Worm (Caenorhabditis elegans) whole organism, early embryonic: Measurements from ENCODE around the gene F17E9.16.

ENCODE experiments used
- B0310.2 ChIP-seq: sonication (generic microtip); optimal IDR thresholded peaks from 2 replicates; lab custom pipeline; 2016; ENCODE audit warnings: mild to moderate bottlenecking, missing genetic modification characterization, missing compliant biosample characterization
- F13C5.2 ChIP-seq: sonication (generic microtip); optimal IDR thresholded peaks from 2 replicates; lab custom pipeline; 2017; ENCODE audit warnings: mild to moderate bottlenecking, missing genetic modification characterization, inconsistent platforms, missing compliant biosample characterization
- aly-1 ChIP-seq: sonication (generic microtip); optimal IDR thresholded peaks from 2 replicates; lab custom pipeline; 2016; ENCODE audit warnings: missing genetic modification characterization, missing compliant biosample characterization
- ama-1 ChIP-seq: fragments of 150-350 bp; optimal IDR thresholded peaks from 2 replicates; lab custom pipeline; 2014
- ceh-13 ChIP-seq: fragments of 200-800 bp; sonication (Bioruptor generic); optimal IDR thresholded peaks from 2 replicates; lab custom pipeline; 2018; ENCODE audit warnings: mild to moderate bottlenecking, missing genetic modification characterization, missing compliant biosample characterization
- ceh-36 ChIP-seq: sonication (generic microtip); optimal IDR thresholded peaks from 2 replicates; lab custom pipeline; 2016; ENCODE audit warnings: missing genetic modification characterization, inconsistent platforms, missing compliant biosample characterization
- ets-7 ChIP-seq: sonication (generic microtip); optimal IDR thresholded peaks from 2 replicates; lab custom pipeline; 2016; ENCODE audit warnings: missing genotype, missing genetic modification characterization, missing compliant biosample characterization
- flt-1 ChIP-seq: fragments of 200-800 bp; sonication (Bioruptor generic); IDR thresholded peaks from 2 replicates; pipeline ENCODE4 v1.3.6; 2022; ENCODE audit warnings: missing genetic modification characterization, missing compliant biosample characterization
- hmbx-1 ChIP-seq: sonication (generic microtip); optimal IDR thresholded peaks from 2 replicates; lab custom pipeline; 2016; ENCODE audit warnings: mild to moderate bottlenecking, missing genetic modification characterization, missing compliant biosample characterization
- hmg-4 ChIP-seq: fragments of 200-800 bp; sonication (Bioruptor generic); optimal IDR thresholded peaks from 2 replicates; lab custom pipeline; 2018; ENCODE audit warnings: mild to moderate bottlenecking, missing genetic modification characterization, missing compliant biosample characterization
- hnd-1 ChIP-seq: sonication (generic microtip); optimal IDR thresholded peaks from 2 replicates; lab custom pipeline; 2016; ENCODE audit warnings: missing genetic modification characterization, missing compliant biosample characterization
- pes-1 ChIP-seq: fragments of 200-800 bp; sonication (Bioruptor generic); IDR thresholded peaks from 2 replicates; pipeline ENCODE4 v1.3.6; 2022; ENCODE audit warnings: missing genetic modification reagents, missing genetic modification characterization, missing compliant biosample characterization
- scrt-1 ChIP-seq: fragments of 200-800 bp; sonication (Bioruptor generic); IDR thresholded peaks from 2 replicates; pipeline ENCODE4 v1.3.6; 2022; ENCODE audit warnings: missing genetic modification characterization, missing compliant biosample characterization
- sea-1 ChIP-seq: fragments of 200-800 bp; sonication (Bioruptor generic); conservative IDR thresholded peaks from 2 replicates; pipeline ENCODE4 v1.3.6; 2022; ENCODE audit warnings: missing genetic modification characterization, missing compliant biosample characterization
- tbx-11 ChIP-seq: fragments of 200-800 bp; sonication (Bioruptor generic); IDR thresholded peaks from 2 replicates; pipeline ENCODE4 v1.3.6; 2022; ENCODE audit warnings: missing genetic modification characterization, missing compliant biosample characterization
- tbx-37 ChIP-seq: fragments of 200-800 bp; sonication (Bioruptor generic); conservative IDR thresholded peaks from 2 replicates; pipeline ENCODE4 v1.3.6; 2022; ENCODE audit warnings: missing genetic modification reagents, missing genetic modification characterization, missing compliant biosample characterization
- tra-4 ChIP-seq: sonication (generic microtip); optimal IDR thresholded peaks from 2 replicates; lab custom pipeline; 2017; ENCODE audit warnings: missing genetic modification characterization, missing compliant biosample characterization

The F17E9.16 gene

DNA sequence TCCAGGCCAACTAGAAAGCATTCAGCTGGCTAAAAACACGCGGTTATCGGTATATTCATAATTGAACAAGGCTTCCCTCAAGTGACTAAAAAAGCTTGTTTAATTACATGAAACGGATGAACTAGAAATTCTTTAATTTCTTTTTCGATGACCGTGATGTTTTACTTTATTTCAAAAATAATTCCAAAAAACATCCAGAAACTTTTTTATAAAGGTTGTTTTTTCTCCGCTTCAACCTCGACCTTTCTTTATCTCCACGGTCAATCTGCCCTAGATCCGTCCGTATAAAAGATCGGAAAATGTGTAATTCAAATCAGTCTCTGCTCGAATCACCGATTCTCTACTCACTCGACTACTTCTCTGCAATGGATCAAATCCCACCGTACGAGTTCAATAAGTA, 6.6 kb upstream of the F17E9.16 start, which contains the start of gene F17E9.5:
Gene F17E9.5, plus strand, starts transcription at position 301 of the 400 bp plus-strand sequence.
- TF ChIP-seq B0310.2 (tag; lab: Kevin White, UChicago) (no peak), ceh-13 (no peak), scrt-1 (no peak), F13C5.2 (tag; lab: Kevin White, UChicago) (no peak), ets-7 (tag; lab: Kevin White, UChicago) (no peak), ceh-36 (tag; lab: Kevin White, UChicago) (no peak)

DNA sequence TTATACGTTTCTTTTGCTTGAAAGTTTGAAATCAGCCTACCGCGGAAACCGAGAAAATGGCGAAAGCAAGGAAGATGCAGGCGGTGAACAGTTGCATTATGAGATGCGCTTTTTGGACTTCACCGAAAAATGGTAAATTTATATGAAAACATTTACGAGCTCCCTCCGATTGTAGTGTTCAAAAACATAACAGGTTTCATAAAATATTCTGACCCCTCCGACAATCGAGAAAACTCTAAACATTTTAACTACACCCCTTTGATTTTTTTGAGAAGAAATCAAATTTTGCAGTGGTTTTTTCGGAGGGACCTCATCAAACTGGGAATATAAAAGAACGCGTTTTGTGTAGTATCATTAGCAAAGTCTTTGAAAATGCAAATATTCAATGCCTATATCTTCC, 5.1 kb upstream of the F17E9.16 start, which contains the start of the genes F17E9.18 and F17E9.15:
Gene F17E9.18, minus strand, starts transcription at position 101 of the 400 bp plus-strand sequence.
Gene F17E9.15, plus strand, starts transcription at position 368 of the 400 bp plus-strand sequence.
- TF ChIP-seq tbx-37 (GFP tag; lab: Robert Waterston, UW) (no peak), B0310.2 (tag; lab: Kevin White, UChicago) (no peak), hmbx-1 (no peak), hmg-4 (GFP tag; lab: Kevin White, UChicago) (no peak), F13C5.2 (tag; lab: Kevin White, UChicago) (no peak), aly-1 (tag; lab: Kevin White, UChicago) (no peak), scrt-1 (no peak), ceh-36 (tag; lab: Kevin White, UChicago) (no peak), ceh-13 (no peak), ama-1 (no peak), ets-7 (tag; lab: Kevin White, UChicago) (no peak), tbx-11 (GFP tag; lab: Robert Waterston, UW) (no peak), pes-1 (GFP tag; lab: Robert Waterston, UW) (no peak), sea-1 (no peak), hnd-1 (tag; lab: Kevin White, UChicago) (no peak), flt-1 (GFP tag; lab: Robert Waterston, UW) (no peak), tra-4 (tag; lab: Kevin White, UChicago) (no peak)

DNA sequence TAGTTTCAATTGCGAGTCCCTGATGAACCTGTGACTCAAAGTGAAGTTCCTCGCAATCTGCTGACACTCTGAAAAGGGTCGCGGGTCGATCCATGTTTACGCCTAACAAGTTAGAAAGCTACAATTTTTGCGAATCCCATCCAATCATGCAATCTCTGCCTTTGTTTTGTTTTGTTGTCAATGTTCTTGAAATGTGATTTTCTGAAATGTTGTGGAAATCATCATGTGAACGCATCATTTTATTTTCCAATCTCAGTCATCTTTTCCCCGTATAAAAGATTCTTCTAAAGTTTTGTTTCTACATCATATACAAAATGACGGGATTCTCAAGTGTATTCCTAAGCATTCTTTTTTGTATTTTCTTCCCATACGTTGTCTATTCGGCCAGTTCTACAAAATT, 4.1 kb upstream of the F17E9.16 start, which contains the start of gene F17E9.4:
Gene F17E9.4, plus strand, starts transcription at position 301 of the 400 bp plus-strand sequence.
- no peak for TF ChIP-seq pes-1 (GFP tag; lab: Robert Waterston, UW)
- no peak for TF ChIP-seq ceh-36 (tag; lab: Kevin White, UChicago)
- no peak for TF ChIP-seq tbx-11 (GFP tag; lab: Robert Waterston, UW)
- no peak for TF ChIP-seq flt-1 (GFP tag; lab: Robert Waterston, UW)
- TF ChIP-seq hmg-4 (GFP tag; lab: Kevin White, UChicago) = no peak
- no peak for TF ChIP-seq hmbx-1
- TF ChIP-seq F13C5.2 (tag; lab: Kevin White, UChicago) = no peak

DNA sequence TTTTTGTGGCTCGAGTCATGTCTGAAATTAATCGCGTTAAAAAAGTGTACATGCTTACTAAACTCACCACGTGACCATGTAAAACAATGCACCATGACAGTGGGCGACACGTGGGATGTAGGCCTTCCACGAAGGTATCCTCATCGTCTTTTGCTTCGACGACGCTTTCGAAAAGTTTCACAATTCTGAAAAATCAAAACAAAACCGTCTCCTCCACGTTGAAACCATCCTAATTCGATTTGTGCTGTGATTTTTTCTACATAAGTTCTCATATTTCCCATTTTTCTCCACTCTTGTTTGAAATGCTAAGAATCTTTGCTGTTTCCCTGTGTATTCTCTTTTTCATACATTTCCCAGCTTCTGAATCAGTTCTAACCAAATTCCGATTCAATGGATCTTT, 2.4 kb downstream of the F17E9.16 start, which contains the start of gene F17E9.3:
Gene F17E9.3, plus strand, starts transcription at position 301 of the 400 bp plus-strand sequence.
- TF ChIP-seq B0310.2 (tag; lab: Kevin White, UChicago) = no peak
- TF ChIP-seq tbx-11 (GFP tag; lab: Robert Waterston, UW) = no peak
- TF ChIP-seq scrt-1 = no peak
- no peak for TF ChIP-seq flt-1 (GFP tag; lab: Robert Waterston, UW)
- no peak for TF ChIP-seq ama-1
- no peak for TF ChIP-seq tra-4 (tag; lab: Kevin White, UChicago)
- TF ChIP-seq sea-1 = no peak
- TF ChIP-seq hnd-1 (tag; lab: Kevin White, UChicago) = no peak
- TF ChIP-seq aly-1 (tag; lab: Kevin White, UChicago) = no peak
- TF ChIP-seq hmbx-1 = no peak
- TF ChIP-seq ceh-36 (tag; lab: Kevin White, UChicago) = no peak
- no peak for TF ChIP-seq pes-1 (GFP tag; lab: Robert Waterston, UW)
- TF ChIP-seq ets-7 (tag; lab: Kevin White, UChicago) = no peak
- TF ChIP-seq F13C5.2 (tag; lab: Kevin White, UChicago) = no peak
- TF ChIP-seq ceh-13 = no peak
- no peak for TF ChIP-seq tbx-37 (GFP tag; lab: Robert Waterston, UW)
- no peak for TF ChIP-seq hmg-4 (GFP tag; lab: Kevin White, UChicago)

DNA sequence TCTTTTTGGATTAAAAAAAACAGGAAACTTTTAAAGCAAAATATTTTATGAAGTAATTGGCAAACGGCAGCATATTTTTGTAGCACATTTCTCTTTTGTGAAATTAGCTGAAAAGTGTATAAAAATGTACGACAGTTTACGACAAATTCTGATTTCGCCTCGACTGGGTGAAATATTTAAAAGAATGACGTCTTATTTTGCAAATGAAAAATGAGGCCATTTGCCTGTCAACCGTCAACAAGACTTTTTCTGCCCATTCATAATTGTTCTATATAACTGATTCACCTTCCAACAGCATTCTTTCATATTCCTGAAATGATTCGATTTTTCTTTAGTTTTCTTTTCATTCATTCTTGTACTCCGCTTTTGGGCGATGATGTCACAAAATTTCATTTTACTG, 3.5 kb downstream of the F17E9.16 start, which contains the start of the genes F17E9.2 and col-116:
Gene F17E9.2, plus strand, starts transcription at position 301 of the 400 bp plus-strand sequence.
Gene col-116, plus strand, starts transcription at position 315 of the 400 bp plus-strand sequence.
- TF ChIP-seq ceh-13 (no peak), ama-1 (no peak), pes-1 (GFP tag; lab: Robert Waterston, UW) (no peak), hmbx-1 (no peak), tbx-37 (GFP tag; lab: Robert Waterston, UW) (no peak), flt-1 (GFP tag; lab: Robert Waterston, UW) (no peak), ets-7 (tag; lab: Kevin White, UChicago) (no peak), sea-1 (no peak)

DNA sequence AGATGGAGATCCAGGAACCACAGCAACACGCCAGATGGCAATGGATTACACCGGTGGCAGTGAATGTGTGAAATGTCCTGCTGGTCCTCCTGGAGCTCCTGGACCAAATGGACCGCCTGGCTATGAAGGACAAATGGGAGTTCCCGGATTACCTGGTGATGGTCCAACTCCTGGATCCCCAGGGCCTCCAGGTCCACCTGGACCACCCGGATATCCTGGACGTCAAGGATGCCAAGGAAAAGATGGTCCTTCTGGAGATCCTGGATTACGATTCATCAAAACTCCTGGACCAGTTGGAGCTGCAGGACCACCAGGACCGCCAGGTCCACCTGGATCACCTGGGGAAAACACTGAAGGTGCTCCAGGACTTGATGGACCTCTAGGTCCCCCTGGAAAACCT, 5.2 kb downstream of the F17E9.16 start:
- TF ChIP-seq ama-1 (no peak), ceh-13 (no peak), hmbx-1 (no peak), hmg-4 (GFP tag; lab: Kevin White, UChicago) (no peak), scrt-1 (no peak), ceh-36 (tag; lab: Kevin White, UChicago) (no peak), sea-1 (no peak), tbx-37 (GFP tag; lab: Robert Waterston, UW) (no peak), F13C5.2 (tag; lab: Kevin White, UChicago) (no peak), flt-1 (GFP tag; lab: Robert Waterston, UW) (no peak)

DNA sequence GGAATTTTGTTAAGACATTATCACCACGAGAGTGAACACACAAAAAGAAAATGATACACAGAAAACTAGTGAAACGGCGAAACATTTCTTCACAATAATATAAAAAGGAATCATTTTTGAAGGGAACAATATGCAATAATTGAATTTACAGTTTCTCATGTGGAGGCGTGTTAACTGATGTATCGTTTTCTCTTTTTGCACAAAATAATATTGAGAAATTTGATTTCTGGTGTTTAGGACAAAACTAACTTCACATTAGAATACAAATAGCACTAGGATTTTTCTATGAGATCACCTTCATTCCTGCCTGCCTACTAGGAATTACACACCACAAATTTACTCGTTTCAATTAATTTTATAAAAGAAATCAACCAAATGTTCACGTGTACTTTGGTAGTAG, 6.4 kb downstream of the F17E9.16 start, which contains the start of gene D2096.13:
Gene D2096.13, minus strand, starts transcription at position 101 of the 400 bp plus-strand sequence.
- TF ChIP-seq tbx-37 (GFP tag; lab: Robert Waterston, UW) (no peak), pes-1 (GFP tag; lab: Robert Waterston, UW) (no peak), tbx-11 (GFP tag; lab: Robert Waterston, UW) (no peak), scrt-1 (no peak), tra-4 (tag; lab: Kevin White, UChicago) (no peak), F13C5.2 (tag; lab: Kevin White, UChicago) (no peak), sea-1 (no peak), B0310.2 (tag; lab: Kevin White, UChicago) (no peak)
